Worm (Caenorhabditis elegans): ENCODE results near the gene T19H5.6.

DNA sequence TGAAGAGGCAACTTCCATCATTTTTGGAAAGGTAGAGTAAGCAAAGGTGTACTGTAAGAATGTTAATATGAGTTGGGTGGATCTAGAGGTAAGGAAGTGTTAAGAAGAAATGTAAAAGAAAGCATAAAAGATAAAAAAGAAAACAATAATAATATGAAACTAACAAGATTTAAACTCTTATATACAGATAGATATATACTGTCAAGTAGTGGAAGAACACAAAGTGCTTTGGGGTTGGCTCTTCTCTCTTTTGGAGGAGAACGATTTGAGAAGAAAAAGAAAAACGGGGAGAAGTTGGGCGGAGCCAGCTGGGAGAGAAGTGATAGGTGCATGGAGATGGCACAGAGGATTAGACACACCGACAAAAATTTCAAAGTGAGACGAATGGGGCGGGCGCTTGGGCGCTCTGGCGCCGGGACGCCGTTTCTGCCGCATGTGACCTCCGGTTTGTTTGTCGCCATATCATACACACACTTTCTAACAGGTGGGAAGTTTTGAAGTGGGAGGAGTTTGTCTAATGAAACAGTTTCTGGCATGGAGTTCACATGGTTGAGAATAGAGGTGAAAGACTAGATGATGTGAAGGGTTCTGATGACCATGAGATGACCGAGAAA, 17.4 kb upstream of the T19H5.6 start, which contains the start of gene T19H5.4:
- no peak for TF ChIP-seq klf-2 (GFP tag; conservative IDR thresholded peaks at IDR 0.05)
- TF ChIP-seq T22C8.4 (GFP tag; IDR thresholded peaks at IDR 0.05) = no peak
- TF ChIP-seq tab-1 (GFP tag; IDR thresholded peaks at IDR 0.05) = no peak
- no peak for TF ChIP-seq ztf-29 (GFP tag; IDR thresholded peaks at IDR 0.05)
- no peak for TF ChIP-seq ztf-23 (GFP tag; IDR thresholded peaks at IDR 0.05)
- TF ChIP-seq ref-1 (GFP tag; conservative IDR thresholded peaks at IDR 0.05) = no peak; the same call in 1 of the 2 replicates
- TF ChIP-seq flt-1 (GFP tag; IDR thresholded peaks at IDR 0.05) = no peak
- TF ChIP-seq cog-1 (tag; optimal IDR thresholded peaks at IDR 0.05) = no peak
- no peak for TF ChIP-seq med-1 (GFP tag; optimal IDR thresholded peaks at IDR 0.05; ENCODE audit: insufficient read depth)
